Worm (Caenorhabditis elegans) whole organism, late embryonic: ENCODE results near the gene F41D9.2.

Source experiments
- C08G9.2 ChIP-seq: sonication (generic microtip); optimal IDR thresholded peaks from 2 replicates; lab custom pipeline; 2016; ENCODE audit warnings: mild to moderate bottlenecking, missing genetic modification characterization, moderate library complexity, missing compliant biosample characterization
- C38D4.7 ChIP-seq: fragments of 200-800 bp; sonication (Bioruptor generic); optimal IDR thresholded peaks from 2 replicates; lab custom pipeline; 2018; ENCODE audit warnings: mild to moderate bottlenecking, missing genetic modification characterization, moderate library complexity, missing compliant biosample characterization
- K02D7.2 ChIP-seq: sonication (generic microtip); optimal IDR thresholded peaks from 2 replicates; lab custom pipeline; 2017; ENCODE audit warnings: mild to moderate bottlenecking, missing genetic modification characterization, missing compliant biosample characterization
- Y22D7AL.16 ChIP-seq: sonication (generic microtip); optimal IDR thresholded peaks from 2 replicates; lab custom pipeline; 2016; ENCODE audit warnings: missing genetic modification characterization, missing compliant biosample characterization
- ahr-1 ChIP-seq: sonication (generic microtip); optimal IDR thresholded peaks from 2 replicates; lab custom pipeline; 2016; ENCODE audit warnings: missing genetic modification characterization, missing compliant biosample characterization
- ceh-14 ChIP-seq: sonication (generic microtip); optimal IDR thresholded peaks from 2 replicates; lab custom pipeline; 2016; ENCODE audit warnings: missing genotype, missing genetic modification characterization, missing compliant biosample characterization
- ceh-18 ChIP-seq: sonication (generic microtip); optimal IDR thresholded peaks from 2 replicates; lab custom pipeline; 2016; ENCODE audit warnings: missing genetic modification characterization, missing compliant biosample characterization
- ceh-19 ChIP-seq: fragments of 200-800 bp; sonication (Bioruptor generic); optimal IDR thresholded peaks from 2 replicates; lab custom pipeline; 2018; ENCODE audit warnings: mild to moderate bottlenecking, missing genetic modification characterization, missing compliant biosample characterization
- ceh-22 ChIP-seq: sonication (generic microtip); optimal IDR thresholded peaks from 2 replicates; lab custom pipeline; 2017; ENCODE audit warnings: missing biosample characterization, missing genetic modification characterization
- ceh-24 ChIP-seq: sonication (generic microtip); optimal IDR thresholded peaks from 2 replicates; lab custom pipeline; 2016; ENCODE audit warnings: mild to moderate bottlenecking, missing genetic modification characterization, missing compliant biosample characterization
- ceh-30 ChIP-seq: fragments of 150-350 bp; optimal IDR thresholded peaks from 2 replicates; lab custom pipeline; 2014; ENCODE audit warnings: missing biosample characterization, missing genetic modification characterization
- ceh-31 ChIP-seq: sonication (generic microtip); optimal IDR thresholded peaks from 2 replicates; lab custom pipeline; 2016; ENCODE audit warnings: missing genetic modification characterization, missing compliant biosample characterization
- ceh-45 ChIP-seq: fragments of 200-800 bp; sonication (Bioruptor generic); IDR thresholded peaks from 2 replicates; pipeline ENCODE4 v1.3.6; 2022; ENCODE audit warnings: missing genetic modification reagents, missing genetic modification characterization, missing compliant biosample characterization
- ceh-48 ChIP-seq: sonication (generic microtip); optimal IDR thresholded peaks from 2 replicates; lab custom pipeline; 2016; ENCODE audit warnings: missing genetic modification characterization, inconsistent platforms, missing compliant biosample characterization
- ceh-6 ChIP-seq: fragments of 200-800 bp; sonication (Bioruptor generic); optimal IDR thresholded peaks from 2 replicates; lab custom pipeline; 2018; ENCODE audit warnings: mild to moderate bottlenecking, missing genetic modification characterization, missing compliant biosample characterization
- ceh-9 ChIP-seq: sonication (generic microtip); optimal IDR thresholded peaks from 2 replicates; lab custom pipeline; 2016; ENCODE audit warnings: mild to moderate bottlenecking, missing genetic modification characterization, inconsistent platforms, missing compliant biosample characterization
- dmd-4 ChIP-seq: sonication (generic microtip); optimal IDR thresholded peaks from 2 replicates; lab custom pipeline; 2016; ENCODE audit warnings: borderline replicate concordance, missing genetic modification characterization, missing compliant biosample characterization
- dve-1 ChIP-seq: sonication (generic microtip); optimal IDR thresholded peaks from 2 replicates; lab custom pipeline; 2017; ENCODE audit warnings: antibody characterized with exemption, mild to moderate bottlenecking, missing genetic modification characterization, missing compliant biosample characterization
- ets-4 ChIP-seq: sonication (generic microtip); optimal IDR thresholded peaks from 2 replicates; lab custom pipeline; 2016; ENCODE audit warnings: missing genetic modification characterization, missing compliant biosample characterization
- eyg-1 ChIP-seq: sonication (generic microtip); optimal IDR thresholded peaks from 2 replicates; lab custom pipeline; 2016; ENCODE audit warnings: missing genotype, missing genetic modification characterization, missing compliant biosample characterization
- fax-1 ChIP-seq: sonication (generic microtip); optimal IDR thresholded peaks from 2 replicates; lab custom pipeline; 2016; ENCODE audit warnings: missing genotype, missing genetic modification characterization, missing compliant biosample characterization
- fkh-10 ChIP-seq: fragments of 150-350 bp; optimal IDR thresholded peaks from 2 replicates; lab custom pipeline; 2014; ENCODE audit warnings: missing biosample characterization, missing genetic modification reagents, missing genetic modification characterization
- hlh-15 ChIP-seq: sonication (generic microtip); optimal IDR thresholded peaks from 2 replicates; lab custom pipeline; 2016; ENCODE audit warnings: missing genetic modification characterization, missing compliant biosample characterization
- hlh-6 ChIP-seq: sonication (generic microtip); optimal IDR thresholded peaks from 2 replicates; lab custom pipeline; 2016; ENCODE audit warnings: missing genotype, missing genetic modification characterization, missing compliant biosample characterization
- hlh-8 ChIP-seq: sonication (generic microtip); optimal IDR thresholded peaks from 2 replicates; lab custom pipeline; 2016; ENCODE audit warnings: missing genotype, missing genetic modification characterization, missing compliant biosample characterization
- lim-6 ChIP-seq: sonication (generic microtip); optimal IDR thresholded peaks from 2 replicates; lab custom pipeline; 2016; ENCODE audit warnings: missing genetic modification characterization, missing compliant biosample characterization
- lin-11 ChIP-seq: fragments of 200-800 bp; sonication (Bioruptor generic); optimal IDR thresholded peaks from 2 replicates; lab custom pipeline; 2018; ENCODE audit warnings: mild to moderate bottlenecking, missing genetic modification characterization, missing compliant biosample characterization
- madf-2 ChIP-seq: sonication (generic microtip); optimal IDR thresholded peaks from 2 replicates; lab custom pipeline; 2017; ENCODE audit warnings: missing genetic modification characterization, missing compliant biosample characterization
- nfya-1 ChIP-seq: sonication (generic microtip); optimal IDR thresholded peaks from 2 replicates; lab custom pipeline; 2017; ENCODE audit warnings: missing genetic modification characterization, mild to moderate bottlenecking, missing compliant biosample characterization, antibody characterized with exemption, moderate library complexity
- nhr-11 ChIP-seq: fragments of 150-350 bp; optimal IDR thresholded peaks from 2 replicates; lab custom pipeline; 2014; ENCODE audit warnings: missing biosample characterization, missing genetic modification characterization
- npax-4 ChIP-seq: sonication (generic microtip); optimal IDR thresholded peaks from 2 replicates; lab custom pipeline; 2016; ENCODE audit warnings: missing genetic modification characterization, missing compliant biosample characterization
- pag-3 ChIP-seq: sonication (generic microtip); optimal IDR thresholded peaks from 2 replicates; lab custom pipeline; 2016; ENCODE audit warnings: missing compliant biosample characterization, missing genetic modification characterization, borderline replicate concordance
- pat-9 ChIP-seq: fragments of 200-800 bp; sonication (Bioruptor generic); optimal IDR thresholded peaks from 2 replicates; lab custom pipeline; 2018; ENCODE audit warnings: mild to moderate bottlenecking, missing genetic modification characterization, moderate library complexity, missing compliant biosample characterization
- pax-1 ChIP-seq: fragments of 150-350 bp; optimal IDR thresholded peaks from 2 replicates; lab custom pipeline; 2014; ENCODE audit warnings: missing biosample characterization, missing genetic modification characterization
- pha-4 ChIP-seq: fragments of 150-350 bp; optimal IDR thresholded peaks from 2 replicates; lab custom pipeline; 2018; ENCODE audit warnings: missing biosample characterization, missing genetic modification reagents, missing genetic modification characterization
- pqm-1 ChIP-seq: sonication (generic microtip); optimal IDR thresholded peaks from 2 replicates; lab custom pipeline; 2016; ENCODE audit warnings: missing genetic modification characterization, missing compliant biosample characterization
- pros-1 ChIP-seq: fragments of 150-350 bp; optimal IDR thresholded peaks from 2 replicates; lab custom pipeline; 2014; ENCODE audit warnings: missing biosample characterization, missing genetic modification reagents, missing genetic modification characterization
- ref-2 ChIP-seq: sonication (generic microtip); optimal IDR thresholded peaks from 2 replicates; lab custom pipeline; 2016; ENCODE audit warnings: missing genetic modification characterization, missing compliant biosample characterization
- rnt-1 ChIP-seq: sonication (generic microtip); optimal IDR thresholded peaks from 2 replicates; lab custom pipeline; 2016; ENCODE audit warnings: missing genetic modification characterization, missing compliant biosample characterization
- sox-2 ChIP-seq: fragments of 200-800 bp; sonication (Bioruptor generic); IDR thresholded peaks from 2 replicates; pipeline ENCODE4 v1.3.6; 2022; ENCODE audit warnings: missing genetic modification reagents, missing genetic modification characterization, missing compliant biosample characterization
- sox-4 ChIP-seq: sonication (generic microtip); optimal IDR thresholded peaks from 2 replicates; lab custom pipeline; 2017; ENCODE audit warnings: mild to moderate bottlenecking, missing genetic modification characterization, inconsistent platforms, missing compliant biosample characterization
- syd-9 ChIP-seq: sonication (generic microtip); optimal IDR thresholded peaks from 2 replicates; lab custom pipeline; 2016; ENCODE audit warnings: mild to moderate bottlenecking, missing genetic modification characterization, moderate library complexity, missing compliant biosample characterization
- tbx-2 ChIP-seq: sonication (generic microtip); optimal IDR thresholded peaks from 2 replicates; lab custom pipeline; 2016; ENCODE audit warnings: missing genetic modification characterization, missing compliant biosample characterization
- tbx-7 ChIP-seq: sonication (generic microtip); optimal IDR thresholded peaks from 2 replicates; lab custom pipeline; 2016; ENCODE audit warnings: missing genotype, missing genetic modification characterization, missing compliant biosample characterization
- unc-3 ChIP-seq, 2 experiments: fragments of 200-800 bp in 1 of 2; sonication (Bioruptor generic) in 1 of 2; sonication (generic microtip) in 1 of 2; conservative IDR thresholded peaks in 1 of 2; optimal IDR thresholded peaks in 1 of 2; 2 replicates each; pipeline versions ENCODE4 v1.3.6 to Lab custom; 2016 to 2022; ENCODE audit warnings: missing compliant biosample characterization in 2 of 2, missing genetic modification characterization in 2 of 2, missing genetic modification reagents in 1 of 2
- unc-42 ChIP-seq: sonication (generic microtip); optimal IDR thresholded peaks from 2 replicates; lab custom pipeline; 2016; ENCODE audit warnings: missing genotype, missing genetic modification characterization, missing compliant biosample characterization

Gene F41D9.2

ce11 chrX:8404308-8405085, 19.8 kb upstream of the F41D9.2 start (continued):
- peak; percentile 87 for TF ChIP-seq unc-42 (tag; lab: Kevin White, UChicago)
- peak; percentile 96 for TF ChIP-seq pat-9 (tag; lab: Kevin White, UChicago)
- peak; percentile 92 for TF ChIP-seq hlh-8 (tag; lab: Kevin White, UChicago)
- TF ChIP-seq ceh-18 (tag; lab: Kevin White, UChicago): peak; percentile 98
- peak; percentile 93 for TF ChIP-seq ahr-1 (tag; lab: Kevin White, UChicago)
- TF ChIP-seq nhr-11 (tag; lab: Kevin White, UChicago): no peak
- peak; percentile 85 for TF ChIP-seq hlh-15 (tag; lab: Kevin White, UChicago)
- TF ChIP-seq ets-4 (tag; lab: Kevin White, UChicago): peak; percentile 87
- peak; percentile 89 for TF ChIP-seq madf-2 (tag; lab: Kevin White, UChicago)
- TF ChIP-seq eyg-1: peak; percentile 95
- peak; percentile 87 for TF ChIP-seq ceh-48 (tag; lab: Kevin White, UChicago)
- TF ChIP-seq lin-11 (tag; lab: Kevin White, UChicago): peak; percentile 88
- TF ChIP-seq pros-1: peak; percentile 67
- peak; percentile 96 for TF ChIP-seq sox-4 (tag; lab: Kevin White, UChicago)
- peak; percentile 46 for TF ChIP-seq pag-3
- no peak for TF ChIP-seq pha-4 (tag; lab: Kevin White, UChicago)
- TF ChIP-seq pqm-1 (tag; lab: Kevin White, UChicago): peak; percentile 88
- peak; percentile 93 for TF ChIP-seq dmd-4
- peak; percentile 92 for TF ChIP-seq dve-1 (tag; lab: Kevin White, UChicago)
- TF ChIP-seq ceh-6 (GFP tag; lab: Kevin White, UChicago): peak; percentile 95
- TF ChIP-seq C38D4.7 (GFP tag; lab: Kevin White, UChicago): peak; percentile 92
- peak; percentile 89 for TF ChIP-seq nfya-1
- TF ChIP-seq ceh-14: peak; percentile 96
- TF ChIP-seq syd-9: peak; percentile 97
- peak; percentile 88 for TF ChIP-seq lim-6 (tag; lab: Kevin White, UChicago)
- peak; percentile 96 for TF ChIP-seq ref-2 (tag; lab: Kevin White, UChicago)
- peak; percentile 98 for TF ChIP-seq tbx-2 (tag; lab: Kevin White, UChicago)
- peak; percentile 95 for TF ChIP-seq ceh-31
- peak; percentile 49 for TF ChIP-seq ceh-22 (tag; lab: Kevin White, UChicago)
- no peak for TF ChIP-seq pax-1 (tag; lab: Kevin White, UChicago)
- TF ChIP-seq hlh-6: peak; percentile 94
- TF ChIP-seq ceh-9: peak; percentile 92
- peak; percentile 96 for TF ChIP-seq unc-3 (GFP tag; conservative IDR thresholded peaks at IDR 0.05; lab: Robert Waterston, UW)
- peak; percentile 90 for TF ChIP-seq unc-3 (tag; optimal IDR thresholded peaks at IDR 0.05; lab: Kevin White, UChicago)
- peak; percentile 90 for TF ChIP-seq fax-1
- peak; percentile 97 for TF ChIP-seq K02D7.2 (tag; lab: Kevin White, UChicago)
- peak; percentile 97 for TF ChIP-seq ceh-19 (GFP tag; lab: Kevin White, UChicago)
- TF ChIP-seq ceh-24: peak; percentile 78
- peak; percentile 94 for TF ChIP-seq Y22D7AL.16 (tag; lab: Kevin White, UChicago)
- peak; percentile 98 for TF ChIP-seq ceh-45 (GFP tag; lab: Robert Waterston, UW)
- TF ChIP-seq rnt-1 (tag; lab: Kevin White, UChicago): peak; percentile 98
- peak; percentile 91 for TF ChIP-seq npax-4 (tag; lab: Kevin White, UChicago)
- TF ChIP-seq tbx-7: peak; percentile 77
- TF ChIP-seq ceh-30 (tag; lab: Kevin White, UChicago): peak; percentile 85
- peak; percentile 92 for TF ChIP-seq sox-2
- peak; percentile 59 for TF ChIP-seq fkh-10 (GFP tag; lab: Kevin White, UChicago)
- TF ChIP-seq C08G9.2 (tag; lab: Kevin White, UChicago): peak; percentile 84
